Worm (Caenorhabditis elegans) whole organism, midembryonic: Measurements from ENCODE around the gene nos-3.

Experiments
- T22C8.4 ChIP-seq: fragments of 200-800 bp; sonication (Bioruptor generic); IDR thresholded peaks from 2 replicates; pipeline ENCODE4 v1.3.6; 2022; ENCODE audit warnings: missing genetic modification characterization, missing compliant biosample characterization
- cog-1 ChIP-seq: sonication (generic microtip); optimal IDR thresholded peaks from 2 replicates; lab custom pipeline; 2016; ENCODE audit warnings: missing genetic modification characterization, missing compliant biosample characterization
- flt-1 ChIP-seq: fragments of 200-800 bp; sonication (Bioruptor generic); IDR thresholded peaks from 2 replicates; pipeline ENCODE4 v1.3.6; 2022; ENCODE audit warnings: missing genetic modification characterization, missing compliant biosample characterization
- klf-2 ChIP-seq: fragments of 200-800 bp; sonication (Bioruptor generic); conservative IDR thresholded peaks from 2 replicates; pipeline ENCODE4 v1.3.6; 2022; ENCODE audit warnings: missing genetic modification reagents, missing genetic modification characterization, missing compliant biosample characterization
- med-1 ChIP-seq: sonication (generic microtip); optimal IDR thresholded peaks from 2 replicates; lab custom pipeline; 2017; ENCODE audit warnings: missing genetic modification characterization, mild to moderate bottlenecking, missing compliant biosample characterization, antibody characterized with exemption, missing genetic modification reagents; ENCODE audit not compliant: insufficient read depth
- ref-1 ChIP-seq: fragments of 200-800 bp; sonication (Bioruptor generic); conservative IDR thresholded peaks from 2 replicates; pipeline ENCODE4 v1.3.6; 2022; ENCODE audit warnings: missing genetic modification reagents, missing genetic modification characterization, missing compliant biosample characterization
- tab-1 ChIP-seq: fragments of 200-800 bp; sonication (Bioruptor generic); IDR thresholded peaks from 2 replicates; pipeline ENCODE4 v1.3.6; 2022; ENCODE audit warnings: missing genetic modification characterization, missing compliant biosample characterization
- ztf-23 ChIP-seq: fragments of 200-800 bp; sonication (Bioruptor generic); IDR thresholded peaks from 2 replicates; pipeline ENCODE4 v1.3.6; 2022; ENCODE audit warnings: missing genetic modification reagents, missing genetic modification characterization, missing compliant biosample characterization
- ztf-29 ChIP-seq: fragments of 200-800 bp; sonication (Bioruptor generic); IDR thresholded peaks from 2 replicates; pipeline ENCODE4 v1.3.6; 2022; ENCODE audit warnings: missing genetic modification reagents, missing genetic modification characterization, missing compliant biosample characterization

nos-3 gene

DNA sequence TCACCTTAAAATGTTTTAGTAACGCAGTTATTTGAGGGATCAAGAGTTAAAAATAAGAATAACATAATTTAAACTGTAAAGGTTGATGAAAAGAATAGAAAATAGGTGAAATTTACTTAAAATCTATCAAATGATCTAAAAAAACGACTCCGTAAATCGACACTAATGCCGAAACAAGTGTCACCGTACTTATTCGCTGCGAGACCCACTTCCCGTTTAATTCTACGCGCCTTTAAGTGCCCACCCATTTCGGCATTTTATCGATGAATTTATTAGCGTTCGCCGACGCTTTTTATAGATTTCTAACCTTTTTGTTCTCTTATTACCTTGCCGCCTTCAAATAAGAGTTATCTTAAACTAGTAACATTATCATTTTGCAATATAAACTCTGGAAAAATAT is at the start of gene nos-3, which contains the start of gene Y53C12B.1:
nos-3 (plus strand) TSS at position 248 of the 400 bp plus-strand sequence.
Y53C12B.1 (minus strand) TSS at position 10 of the 400 bp plus-strand sequence.
- TF ChIP-seq klf-2 (GFP tag; lab: Robert Waterston, UW), result no peak
- TF ChIP-seq cog-1 (tag; lab: Kevin White, UChicago), result peak; percentile 83
- 0 out of 2 replicates have a peak, but pooled peaks have one; percentile 11 for TF ChIP-seq flt-1 (GFP tag; lab: Robert Waterston, UW)

DNA sequence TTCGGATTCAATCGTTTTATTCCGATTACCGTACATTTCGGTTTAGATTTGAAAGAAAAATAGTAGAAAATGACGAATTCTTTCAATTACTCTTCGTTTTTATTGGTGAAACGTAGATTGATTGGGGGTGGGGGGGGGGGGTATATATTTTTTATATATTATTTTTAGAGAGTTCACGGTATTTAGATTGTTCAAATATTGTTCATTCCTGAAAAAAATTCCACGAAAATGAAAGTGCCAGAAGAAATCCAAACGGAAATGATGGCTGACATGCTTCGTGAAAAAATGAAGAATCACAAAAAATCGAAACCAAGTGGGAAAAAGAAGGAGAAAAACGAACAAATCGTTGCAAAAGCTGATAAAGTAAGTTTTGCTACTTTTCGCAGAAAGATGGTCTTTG is 45.8 kb upstream of the nos-3 start, which contains the start of the genes Y53C12A.8 and Y53C12A.7:
Y53C12A.8 (minus strand) TSS at position 101 of the 400 bp plus-strand sequence.
Y53C12A.7 (plus strand) TSS at position 181 of the 400 bp plus-strand sequence.
- no peak for TF ChIP-seq ztf-23 (GFP tag; lab: Robert Waterston, UW)
- TF ChIP-seq tab-1, result no peak
- TF ChIP-seq klf-2 (GFP tag; lab: Robert Waterston, UW), result no peak
- no peak for TF ChIP-seq cog-1 (tag; lab: Kevin White, UChicago)
- TF ChIP-seq med-1, result no peak
- TF ChIP-seq flt-1 (GFP tag; lab: Robert Waterston, UW), result no peak
- TF ChIP-seq ztf-29 (GFP tag; lab: Robert Waterston, UW), result no peak
- TF ChIP-seq T22C8.4 (GFP tag; lab: Robert Waterston, UW), result no peak
- no peak for TF ChIP-seq ref-1 (GFP tag; lab: Robert Waterston, UW)

DNA sequence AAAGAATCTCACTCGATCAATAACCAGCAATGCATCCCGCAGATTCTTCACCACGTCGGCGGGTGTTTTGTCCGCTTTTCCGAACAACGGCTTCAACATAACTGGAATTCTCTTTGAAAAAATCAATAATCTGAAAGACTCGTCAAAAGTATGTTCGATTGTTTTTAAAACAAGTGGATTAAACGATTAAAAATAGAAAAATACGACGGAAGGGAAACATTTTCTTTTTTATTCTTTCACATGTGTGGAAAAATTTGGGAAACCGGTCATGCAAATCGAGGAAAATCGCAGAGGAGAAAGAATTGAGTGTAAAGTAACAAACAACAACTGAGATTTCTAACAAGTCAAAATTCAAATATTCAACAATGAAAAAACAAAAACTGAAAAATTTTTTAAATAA is 42.5 kb upstream of the nos-3 start, which contains the start of gene mop-25.2:
mop-25.2 (minus strand) TSS at position 101 of the 400 bp plus-strand sequence.
- no peak for TF ChIP-seq klf-2 (GFP tag; lab: Robert Waterston, UW)
- no peak for TF ChIP-seq cog-1 (tag; lab: Kevin White, UChicago)
- no peak for TF ChIP-seq ztf-23 (GFP tag; lab: Robert Waterston, UW)
- TF ChIP-seq T22C8.4 (GFP tag; lab: Robert Waterston, UW), result no peak
- no peak for TF ChIP-seq tab-1
- TF ChIP-seq flt-1 (GFP tag; lab: Robert Waterston, UW), result no peak
- TF ChIP-seq med-1, result no peak
- no peak for TF ChIP-seq ztf-29 (GFP tag; lab: Robert Waterston, UW)
- TF ChIP-seq ref-1 (GFP tag; lab: Robert Waterston, UW), result no peak

DNA sequence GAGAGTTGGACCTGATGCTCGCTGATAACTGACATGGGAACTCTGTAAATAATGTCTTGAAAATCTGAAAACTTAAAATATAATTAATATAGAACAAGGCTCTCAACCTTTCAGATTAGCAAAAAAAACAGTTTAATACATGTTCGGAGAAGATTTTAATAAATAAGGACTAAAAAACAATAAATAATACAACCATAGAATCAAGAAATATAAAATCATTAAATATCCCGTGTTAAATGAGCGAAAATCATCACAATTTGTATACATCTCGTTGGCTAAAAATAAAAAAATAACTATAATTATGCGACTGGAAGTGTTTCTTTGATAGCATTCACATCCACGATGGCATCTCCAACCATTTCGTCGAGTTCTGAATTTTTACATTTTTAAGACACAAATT is 41.4 kb upstream of the nos-3 start, which contains the start of gene Y53C12A.10:
Y53C12A.10 (minus strand) TSS at position 101 of the 400 bp plus-strand sequence.
- TF ChIP-seq ref-1 (GFP tag; lab: Robert Waterston, UW) (no peak), klf-2 (GFP tag; lab: Robert Waterston, UW) (no peak), T22C8.4 (GFP tag; lab: Robert Waterston, UW) (no peak), ztf-29 (GFP tag; lab: Robert Waterston, UW) (no peak), flt-1 (GFP tag; lab: Robert Waterston, UW) (no peak), med-1 (no peak), ztf-23 (GFP tag; lab: Robert Waterston, UW) (no peak), cog-1 (tag; lab: Kevin White, UChicago) (no peak), tab-1 (no peak)

DNA sequence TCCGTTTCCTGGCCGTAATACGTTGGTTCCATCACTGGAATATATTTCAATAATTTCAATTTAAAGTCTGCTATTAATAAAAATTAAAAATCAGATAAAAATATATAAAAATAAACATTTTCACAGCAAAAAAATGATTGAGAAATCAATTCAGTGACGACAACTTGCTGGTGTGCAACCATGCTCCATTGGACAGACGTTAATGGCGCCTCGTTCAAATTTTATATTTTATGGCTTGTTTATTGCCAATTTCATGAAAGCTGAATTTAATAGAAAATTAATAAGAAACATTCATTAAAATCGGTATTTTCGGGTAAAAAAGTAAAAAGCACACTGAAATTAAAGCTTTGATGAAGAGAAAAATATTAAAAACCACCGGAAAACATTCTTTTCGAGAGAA is 39.9 kb upstream of the nos-3 start, which contains the start of gene Y53C12A.3:
Y53C12A.3 (minus strand) TSS at position 34 of the 400 bp plus-strand sequence.
- 0 out of 2 replicates have a peak, but pooled peaks have one; percentile 7 for TF ChIP-seq ztf-23 (GFP tag; lab: Robert Waterston, UW)
- TF ChIP-seq cog-1 (tag; lab: Kevin White, UChicago), result peak; percentile 23
- no peak for TF ChIP-seq tab-1

DNA sequence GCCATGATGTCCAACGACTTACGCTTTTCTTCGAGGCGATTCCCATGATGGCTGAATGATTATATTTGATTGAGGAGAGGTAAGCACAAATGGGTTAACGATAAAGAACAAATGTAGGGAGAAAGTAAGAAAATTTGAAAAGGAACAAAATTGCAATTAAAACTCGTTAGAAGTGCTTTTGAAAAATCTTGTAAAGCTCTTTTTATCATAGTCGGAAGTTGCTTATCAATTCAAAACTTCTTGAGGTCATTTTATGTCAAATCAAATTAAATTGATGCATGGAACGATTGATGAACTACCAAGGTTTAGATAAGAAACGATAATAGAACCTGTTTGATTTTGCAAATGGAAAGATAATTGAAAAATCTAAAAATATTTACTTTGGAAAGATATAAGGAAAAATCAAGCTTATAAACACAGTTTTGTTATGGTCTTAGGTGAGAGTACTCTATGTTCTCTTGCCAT is 37.2 kb upstream of the nos-3 start, which contains the start of gene glt-5:
glt-5 (minus strand) TSS at position 51 of the 465 bp plus-strand sequence.
- TF ChIP-seq ztf-29 (GFP tag; lab: Robert Waterston, UW) (no peak), flt-1 (GFP tag; lab: Robert Waterston, UW) (no peak)

DNA sequence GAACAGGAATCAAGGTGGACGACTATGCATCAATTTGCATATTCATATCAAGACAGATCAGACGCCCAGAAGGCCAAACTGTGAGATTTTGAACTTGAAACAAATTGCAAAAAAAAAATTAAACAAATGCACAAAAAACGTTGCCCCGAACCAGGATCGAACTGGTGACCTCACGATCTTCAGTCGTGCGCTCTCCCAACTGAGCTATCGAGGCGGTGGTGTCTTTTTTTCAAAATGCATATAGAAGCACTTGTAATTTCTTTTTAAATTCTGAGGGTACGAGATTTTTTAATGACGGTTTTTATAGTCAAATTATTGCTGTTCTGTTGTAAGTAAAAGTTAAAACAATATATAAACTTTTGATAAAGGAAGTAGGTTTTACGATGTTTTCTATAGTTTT is 33.0 kb upstream of the nos-3 start:
- TF ChIP-seq tab-1, result peak; percentile 34; the same call in 1 of the 2 replicates
- TF ChIP-seq T22C8.4 (GFP tag; lab: Robert Waterston, UW), result no peak

DNA sequence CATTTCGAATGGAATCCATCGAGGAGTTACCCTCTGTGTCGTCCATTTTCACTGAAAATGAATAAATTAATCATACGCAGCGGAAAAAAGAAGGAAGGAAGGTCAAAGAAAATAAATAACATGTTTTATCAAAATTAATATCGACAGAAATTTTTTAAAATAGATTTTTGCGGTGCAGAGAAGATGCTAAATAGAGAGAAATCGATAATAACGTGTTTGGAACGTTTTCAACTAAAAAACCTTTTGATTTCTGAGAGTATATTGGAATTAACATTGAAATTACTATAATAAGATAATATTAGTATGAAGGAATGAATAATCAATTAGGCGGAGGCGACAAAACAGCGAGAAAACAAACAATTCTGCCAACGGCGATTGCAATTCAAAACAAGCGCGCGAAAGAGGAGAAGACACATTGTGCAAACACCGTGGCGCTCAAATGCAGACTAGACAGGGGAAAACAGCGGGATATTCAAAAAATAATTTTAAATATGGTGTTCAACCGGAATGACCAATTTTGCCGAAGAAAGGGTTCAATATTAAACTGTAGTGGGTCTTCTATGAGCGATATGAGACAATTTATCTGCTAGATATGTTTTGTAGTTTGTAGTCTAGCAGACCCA is 29.6 kb upstream of the nos-3 start, which contains the start of gene wee-1.3:
wee-1.3 (minus strand) TSS at position 51 of the 623 bp plus-strand sequence.
- TF ChIP-seq tab-1, result no peak
- 0 out of 2 replicates have a peak, but pooled peaks have one; percentile 17 for TF ChIP-seq flt-1 (GFP tag; lab: Robert Waterston, UW)
- 0 out of 2 replicates have a peak, but pooled peaks have one; percentile 23 for TF ChIP-seq T22C8.4 (GFP tag; lab: Robert Waterston, UW)
- TF ChIP-seq med-1, result no peak
- TF ChIP-seq cog-1 (tag; lab: Kevin White, UChicago), result peak; percentile 80
- no peak for TF ChIP-seq ztf-23 (GFP tag; lab: Robert Waterston, UW)

DNA sequence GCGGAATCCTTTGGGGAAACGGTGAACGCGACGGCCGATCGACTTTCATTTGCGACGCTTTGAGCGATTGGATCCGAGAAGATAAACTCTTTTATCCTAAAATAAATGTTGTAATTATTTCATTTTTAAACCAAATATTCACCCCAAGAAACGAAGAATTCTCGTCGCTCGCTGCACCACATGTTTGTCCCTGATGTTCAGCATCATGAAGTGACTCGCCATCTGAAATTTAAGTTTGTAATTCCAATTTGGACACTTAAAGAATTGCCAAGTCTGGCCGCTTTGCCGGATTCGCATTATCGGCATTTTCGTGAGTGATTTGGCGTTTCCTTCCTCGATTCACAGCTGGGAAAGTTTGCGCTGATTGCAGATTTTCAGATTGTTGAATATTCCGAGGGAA is 28.2 kb upstream of the nos-3 start, which contains the start of gene Y53C12A.6:
Y53C12A.6 (minus strand) TSS at position 101 of the 400 bp plus-strand sequence.
- no peak for TF ChIP-seq ref-1 (GFP tag; lab: Robert Waterston, UW)
- no peak for TF ChIP-seq ztf-29 (GFP tag; lab: Robert Waterston, UW)
- TF ChIP-seq tab-1, result no peak
- TF ChIP-seq cog-1 (tag; lab: Kevin White, UChicago), result no peak
- TF ChIP-seq T22C8.4 (GFP tag; lab: Robert Waterston, UW), result no peak
- TF ChIP-seq ztf-23 (GFP tag; lab: Robert Waterston, UW), result no peak
- TF ChIP-seq flt-1 (GFP tag; lab: Robert Waterston, UW), result no peak
- TF ChIP-seq med-1, result no peak
- no peak for TF ChIP-seq klf-2 (GFP tag; lab: Robert Waterston, UW)
